Fruit fly (Drosophila melanogaster): ENCODE results near the gene CG42759.

dm6 chr3R:10098296-10098675 is 44.6 kb upstream of the CG42759 start:
- TF ChIP-seq CG1620 (GFP tag; optimal IDR thresholded peaks at IDR 0.05) (no peak), kay (GFP tag; ENCODE audit: borderline replicate concordance) (no peak), cnc (optimal IDR thresholded peaks at IDR 0.05) (no peak), CG11617 (GFP tag; optimal IDR thresholded peaks at IDR 0.05) (no peak), CG5204 (GFP tag; optimal IDR thresholded peaks at IDR 0.05) (no peak), Mnt (GFP tag; optimal IDR thresholded peaks at IDR 0.05) (no peak), CG33017 (tag; optimal IDR thresholded peaks at IDR 0.05) (no peak), CG7045 (GFP tag; optimal IDR thresholded peaks at IDR 0.05) (no peak), bab1 (GFP tag; optimal IDR thresholded peaks at IDR 0.05) (no peak), pad (GFP tag; optimal IDR thresholded peaks at IDR 0.05) (no peak), Hr96 (GFP tag; optimal IDR thresholded peaks at IDR 0.05) (no peak), CG12768 (GFP tag; optimal IDR thresholded peaks at IDR 0.05) (no peak), CG7101 (tag; optimal IDR thresholded peaks at IDR 0.05) (no peak), CG14711 (tag; optimal IDR thresholded peaks at IDR 0.05) (no peak)
